Worm (Caenorhabditis elegans): ENCODE measurements around the gene F09E5.3.

The F09E5.3 gene

DNA sequence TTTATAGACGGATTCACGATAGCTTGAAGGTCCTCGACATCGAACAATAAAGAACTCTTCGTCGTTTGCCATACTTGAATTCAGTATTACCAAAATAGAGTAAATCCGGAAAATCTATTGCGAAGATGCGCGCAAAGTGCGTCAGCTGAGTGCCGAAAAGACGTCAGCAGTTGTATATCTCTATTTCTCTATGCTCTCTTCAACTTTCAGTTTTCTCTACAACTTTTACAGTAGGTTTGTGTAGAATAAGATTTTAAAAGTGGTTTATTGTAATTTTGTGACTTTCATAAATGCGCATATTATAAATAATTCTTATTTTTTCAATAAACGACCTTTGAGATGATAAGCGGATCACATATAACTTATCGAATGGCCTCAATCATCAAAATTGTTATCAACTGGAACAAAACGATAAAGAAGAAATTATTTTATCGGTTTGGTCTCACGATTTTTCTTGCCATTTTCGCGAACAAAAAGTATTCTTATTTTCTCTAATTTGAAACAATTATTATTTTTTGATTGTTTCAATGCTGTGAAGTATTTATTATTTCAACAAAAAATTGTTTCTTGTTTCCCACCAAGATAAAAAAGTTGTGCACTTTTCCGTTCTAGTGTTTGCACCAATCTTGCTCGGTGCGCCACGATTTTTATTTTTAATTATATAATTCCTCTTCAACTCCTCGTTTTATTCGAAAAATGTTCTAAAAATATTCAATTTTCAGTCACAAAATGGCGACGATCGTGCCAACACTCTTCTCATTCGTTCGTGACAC is at the start of gene F09E5.3, which contains the start of gene agt-2 (continued):
- TF ChIP-seq D2030.7 (GFP tag; IDR thresholded peaks at IDR 0.05): 0 out of 2 replicates have a peak, but pooled peaks have one; percentile 55
- peak; percentile 61 for TF ChIP-seq tbp1 (GFP tag; optimal IDR thresholded peaks at IDR 0.05)
- TF ChIP-seq snpc-1.3 (tag; optimal IDR thresholded peaks at IDR 0.05; ENCODE audit: insufficient read depth): peak; percentile 14
- TF ChIP-seq lin-26 (GFP tag; IDR thresholded peaks at IDR 0.05): peak; percentile 55; the same call in 1 of the 2 replicates
- peak; percentile 7 for TF ChIP-seq snpc-1.1 (tag; optimal IDR thresholded peaks at IDR 0.05; ENCODE audit: insufficient read depth)
- TF ChIP-seq snpc-3.4 (tag; optimal IDR thresholded peaks at IDR 0.05): no peak
- TF ChIP-seq ceh-91 (GFP tag; IDR thresholded peaks at IDR 0.05): peak; percentile 37; the same call in 1 of the 2 replicates
- peak; percentile 5 for TF ChIP-seq F22D6.2 (tag; optimal IDR thresholded peaks at IDR 0.05)
- TF ChIP-seq madf-10 (tag; optimal IDR thresholded peaks at IDR 0.05): peak; percentile 49
- TF ChIP-seq B0261.1 (tag; optimal IDR thresholded peaks at IDR 0.05): no peak
- peak; percentile 52; the same call in 1 of the 2 replicates for TF ChIP-seq B0336.3 (GFP tag; IDR thresholded peaks at IDR 0.05)
- peak; percentile 53 for TF ChIP-seq F33H1.4 (GFP tag; IDR thresholded peaks at IDR 0.05)
- peak; percentile 77 for TF ChIP-seq nfyb-1 (GFP tag; IDR thresholded peaks at IDR 0.05)
- peak in 2 of 3 experiments; percentile 72 to 91 for TF ChIP-seq lin-35 (GFP tag; optimal IDR thresholded peaks at IDR 0.05)
- no peak for TF ChIP-seq snpc-4 (GFP tag; optimal IDR thresholded peaks at IDR 0.05)
- TF ChIP-seq snpc-4 (tag; optimal IDR thresholded peaks at IDR 0.05): peak; percentile 5 to 72 (median 52)
- no peak for TF ChIP-seq Y53F4B.3 (GFP tag; IDR thresholded peaks at IDR 0.05)
- TF ChIP-seq hlh-26 (GFP tag; conservative IDR thresholded peaks at IDR 0.05): no peak
- no peak for TF ChIP-seq nfya-1 (tag; optimal IDR thresholded peaks at IDR 0.05; ENCODE audit: borderline replicate concordance, insufficient read depth)
- TF ChIP-seq K12H6.12 (tag; optimal IDR thresholded peaks at IDR 0.05): peak; percentile 75
- peak; percentile 78 for TF ChIP-seq hmg-1.2 (GFP tag; IDR thresholded peaks at IDR 0.05)
- TF ChIP-seq F52B5.7 (tag; optimal IDR thresholded peaks at IDR 0.05): no peak
- peak; percentile 40 for TF ChIP-seq efl-1 (GFP tag; optimal IDR thresholded peaks at IDR 0.05)
- no peak for TF ChIP-seq egl-18 (GFP tag; IDR thresholded peaks at IDR 0.05)
- TF ChIP-seq F23B12.7 (tag; optimal IDR thresholded peaks at IDR 0.05; ENCODE audit: insufficient read depth): peak; percentile 13
- TF ChIP-seq nhr-80 (tag; optimal IDR thresholded peaks at IDR 0.05): peak; percentile 59

DNA sequence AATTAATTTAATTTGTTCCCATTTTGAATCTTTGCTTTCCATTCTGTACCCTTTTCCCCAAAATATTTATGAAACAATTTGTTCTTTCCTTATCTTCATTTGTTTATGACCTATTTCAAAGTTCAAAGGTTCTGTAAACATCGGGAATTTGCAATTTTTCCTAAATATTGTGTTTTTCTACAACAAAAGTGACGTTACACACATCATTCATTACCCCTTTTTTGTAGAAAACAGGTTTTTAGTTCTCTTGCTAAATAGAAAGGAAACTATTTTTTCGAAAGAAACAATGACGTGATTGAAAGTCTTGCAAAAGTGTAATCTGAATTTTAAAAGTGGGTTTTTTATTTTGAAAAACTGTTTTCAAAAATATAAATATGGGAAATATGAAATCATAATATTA is 49.1 kb upstream of the F09E5.3 start:
- TF ChIP-seq B0019.2 (GFP tag; conservative IDR thresholded peaks at IDR 0.05) (no peak), F52B5.7 (tag; optimal IDR thresholded peaks at IDR 0.05) (no peak), hlh-26 (GFP tag; conservative IDR thresholded peaks at IDR 0.05) (no peak), snpc-1.1 (tag; optimal IDR thresholded peaks at IDR 0.05; ENCODE audit: insufficient read depth) (no peak), ceh-58 (GFP tag; IDR thresholded peaks at IDR 0.05) (no peak), ama-1 (optimal IDR thresholded peaks at IDR 0.05) (no peak), ama-1 (GFP tag; optimal IDR thresholded peaks at IDR 0.05) (no peak), cebp-1 (GFP tag; IDR thresholded peaks at IDR 0.05) (no peak), cebp-1 (tag; optimal IDR thresholded peaks at IDR 0.05) (no peak), gei-17 (GFP tag; optimal IDR thresholded peaks at IDR 0.05) (no peak), lin-54 (GFP tag; optimal IDR thresholded peaks at IDR 0.05) (no peak), Y79H2A.3 (GFP tag; conservative IDR thresholded peaks at IDR 0.05) (no peak), lir-1 (GFP tag; conservative IDR thresholded peaks at IDR 0.05) (no peak), snpc-3.4 (tag; optimal IDR thresholded peaks at IDR 0.05) (no peak), unc-62 (GFP tag; optimal IDR thresholded peaks at IDR 0.05) (no peak), rpc-1 (optimal IDR thresholded peaks at IDR 0.05) (no peak), rpc-1 (tag; optimal IDR thresholded peaks at IDR 0.05) (no peak), lin-40 (tag; optimal IDR thresholded peaks at IDR 0.05) (no peak), nhr-179 (tag; optimal IDR thresholded peaks at IDR 0.05) (no peak)

Measured in whole organism, young adult.